Worm (Caenorhabditis elegans) whole organism, L4 larva: ENCODE results near the gene R08C7.5.

Experiments
- F37D6.2 ChIP-seq: sonication (generic microtip); optimal IDR thresholded peaks from 2 replicates; lab custom pipeline; 2016; ENCODE audit warnings: mild to moderate bottlenecking, missing genetic modification characterization, missing compliant biosample characterization
- F44E2.7 ChIP-seq: fragments of 200-800 bp; sonication (Bioruptor generic); IDR thresholded peaks from 2 replicates; pipeline ENCODE4 v2.1.2; 2022; ENCODE audit warnings: missing genetic modification characterization, missing compliant biosample characterization
- T26A8.4 ChIP-seq: fragments of 200-800 bp; sonication (Bioruptor generic); IDR thresholded peaks from 2 replicates; pipeline ENCODE4 v1.3.6; 2022; ENCODE audit warnings: missing genetic modification characterization, missing compliant biosample characterization
- Y105C5A.15 ChIP-seq: fragments of 200-800 bp; sonication (Bioruptor generic); IDR thresholded peaks from 2 replicates; pipeline ENCODE4 v1.3.6; 2022; ENCODE audit warnings: missing genetic modification characterization, missing compliant biosample characterization
- Y5F2A.4 ChIP-seq: fragments of 200-800 bp; sonication (Bioruptor generic); optimal IDR thresholded peaks from 2 replicates; lab custom pipeline; 2018; ENCODE audit warnings: mild to moderate bottlenecking, missing genetic modification characterization, missing compliant biosample characterization
- Y75B8A.6 ChIP-seq: fragments of 200-800 bp; sonication (Bioruptor generic); IDR thresholded peaks from 2 replicates; pipeline ENCODE4 v1.3.6; 2022; ENCODE audit warnings: missing genetic modification reagents, missing genetic modification characterization, missing compliant biosample characterization
- aha-1 ChIP-seq: fragments of 150-350 bp; peaks from one replicate; lab custom pipeline; 2014; ENCODE audit warnings: missing biosample characterization, missing genetic modification characterization
- aly-2 ChIP-seq: sonication (generic microtip); optimal IDR thresholded peaks from 2 replicates; lab custom pipeline; 2018; ENCODE audit warnings: missing biosample characterization, missing genetic modification characterization
- attf-4 ChIP-seq: sonication (generic microtip); optimal IDR thresholded peaks from 3 replicates; lab custom pipeline; 2017; ENCODE audit warnings: missing biosample characterization, missing genetic modification characterization
- ceh-82 ChIP-seq: sonication (generic microtip); optimal IDR thresholded peaks from 2 replicates; lab custom pipeline; 2017; ENCODE audit warnings: missing biosample characterization, missing genetic modification characterization
- cey-2 ChIP-seq: sonication (generic microtip); optimal IDR thresholded peaks from 3 replicates; lab custom pipeline; 2017; ENCODE audit warnings: missing genetic modification characterization, mild to moderate bottlenecking, missing compliant biosample characterization, antibody characterized with exemption, borderline replicate concordance; ENCODE audit not compliant: insufficient read depth
- daf-16 ChIP-seq, 3 experiments: sonication (generic microtip); optimal IDR thresholded peaks; 2 replicates each; lab custom pipeline; 2016 to 2017; ENCODE audit warnings: missing genetic modification characterization in 3 of 3, missing genetic modification reagents in 3 of 3, mild to moderate bottlenecking in 2 of 3, missing compliant biosample characterization in 2 of 3, missing biosample characterization in 1 of 3, moderate library complexity in 1 of 3
- daf-8 ChIP-seq: fragments of 200-800 bp; sonication (Bioruptor generic); IDR thresholded peaks from 2 replicates; pipeline ENCODE4 v1.3.6; 2022; ENCODE audit warnings: missing genetic modification characterization, missing compliant biosample characterization
- dmd-6 ChIP-seq: fragments of 200-800 bp; sonication (Bioruptor generic); IDR thresholded peaks from 2 replicates; pipeline ENCODE4 v1.3.6; 2022; ENCODE audit warnings: missing genetic modification reagents, missing genetic modification characterization, missing compliant biosample characterization
- dpl-1 ChIP-seq: fragments of 150-350 bp; optimal IDR thresholded peaks from 2 replicates; lab custom pipeline; 2014; ENCODE audit warnings: missing biosample characterization, missing genetic modification reagents, missing genetic modification characterization
- fkh-10 ChIP-seq: fragments of 150-350 bp; optimal IDR thresholded peaks from 2 replicates; lab custom pipeline; 2014; ENCODE audit warnings: missing biosample characterization, missing genetic modification reagents, missing genetic modification characterization
- hif-1 ChIP-seq, 2 experiments: sonication (generic microtip); optimal IDR thresholded peaks; 2 replicates each; lab custom pipeline; 2016 to 2017; ENCODE audit warnings: missing compliant biosample characterization in 2 of 2, missing genetic modification characterization in 2 of 2, missing genetic modification reagents in 2 of 2, missing genotype in 2 of 2, mild to moderate bottlenecking in 1 of 2
- hlh-11 ChIP-seq: fragments of 200-800 bp; sonication (Bioruptor generic); optimal IDR thresholded peaks from 2 replicates; lab custom pipeline; 2018; ENCODE audit warnings: mild to moderate bottlenecking, missing genetic modification characterization, missing compliant biosample characterization
- hlh-30 ChIP-seq: sonication (generic microtip); optimal IDR thresholded peaks from 2 replicates; lab custom pipeline; 2017; ENCODE audit warnings: antibody characterized with exemption, mild to moderate bottlenecking, missing genetic modification characterization, missing compliant biosample characterization; ENCODE audit not compliant: insufficient read depth
- hmg-1.1 ChIP-seq: fragments of 200-800 bp; sonication (Bioruptor generic); IDR thresholded peaks from 2 replicates; pipeline ENCODE4 v1.3.6; 2022; ENCODE audit warnings: missing genetic modification reagents, missing genetic modification characterization, missing compliant biosample characterization
- lim-7 ChIP-seq: fragments of 200-800 bp; sonication (Bioruptor generic); IDR thresholded peaks from 2 replicates; pipeline ENCODE4 v1.3.6; 2022; ENCODE audit warnings: missing genetic modification characterization, missing compliant biosample characterization
- lin-1 ChIP-seq: fragments of 200-800 bp; sonication (Bioruptor generic); IDR thresholded peaks from 2 replicates; pipeline ENCODE4 v1.3.6; 2022; ENCODE audit warnings: missing genetic modification reagents, missing genetic modification characterization, missing compliant biosample characterization
- lin-39 ChIP-seq: fragments of 150-350 bp; optimal IDR thresholded peaks from 2 replicates; lab custom pipeline; 2014; ENCODE audit warnings: missing biosample characterization, missing genetic modification reagents, missing genetic modification characterization
- lsy-2 ChIP-seq, 2 experiments: fragments of 150-350 bp in 1 of 2; sonication (generic microtip) in 1 of 2; optimal IDR thresholded peaks; 2 replicates each; lab custom pipeline; 2014 to 2017; ENCODE audit warnings: missing biosample characterization in 2 of 2, missing genetic modification characterization in 2 of 2
- madf-9 ChIP-seq: fragments of 200-800 bp; sonication (Bioruptor generic); conservative IDR thresholded peaks from 2 replicates; pipeline ENCODE4 v1.3.6; 2022; ENCODE audit warnings: missing genetic modification reagents, missing genetic modification characterization, missing compliant biosample characterization
- mdl-1 ChIP-seq, 2 experiments: fragments of 150-350 bp in 1 of 2; sonication (generic microtip) in 1 of 2; optimal IDR thresholded peaks; 2 replicates each; lab custom pipeline; 2014 to 2017; ENCODE audit warnings: missing biosample characterization in 2 of 2, missing genetic modification characterization in 2 of 2
- mdt-29 ChIP-seq: fragments of 200-800 bp; sonication (Bioruptor generic); IDR thresholded peaks from 2 replicates; pipeline ENCODE4 v1.3.6; 2022; ENCODE audit warnings: missing genetic modification reagents, missing genetic modification characterization, missing compliant biosample characterization
- mep-1 ChIP-seq: fragments of 150-350 bp; sonication (generic microtip); optimal IDR thresholded peaks from 3 replicates; lab custom pipeline; 2014; ENCODE audit warnings: missing biosample characterization, missing genetic modification characterization
- mxl-2 ChIP-seq: fragments of 200-800 bp; sonication (Bioruptor generic); conservative IDR thresholded peaks from 2 replicates; pipeline ENCODE4 v1.3.6; 2022; ENCODE audit warnings: missing genetic modification reagents, missing genetic modification characterization, missing compliant biosample characterization
- nhr-10 ChIP-seq: fragments of 150-350 bp; optimal IDR thresholded peaks from 2 replicates; lab custom pipeline; 2014; ENCODE audit warnings: missing biosample characterization, missing genetic modification characterization
- nhr-11 ChIP-seq: fragments of 150-350 bp; optimal IDR thresholded peaks from 2 replicates; lab custom pipeline; 2014; ENCODE audit warnings: missing biosample characterization, missing genetic modification characterization
- nhr-111 ChIP-seq: fragments of 200-800 bp; sonication (Bioruptor generic); optimal IDR thresholded peaks from 2 replicates; lab custom pipeline; 2018; ENCODE audit warnings: mild to moderate bottlenecking, missing genetic modification characterization, missing compliant biosample characterization
- nhr-28 ChIP-seq: fragments of 150-350 bp; optimal IDR thresholded peaks from 2 replicates; lab custom pipeline; 2014; ENCODE audit warnings: missing biosample characterization, missing genetic modification characterization
- nhr-48 ChIP-seq: sonication (generic microtip); optimal IDR thresholded peaks from 2 replicates; lab custom pipeline; 2016; ENCODE audit warnings: mild to moderate bottlenecking, missing genetic modification characterization, missing compliant biosample characterization
- nhr-76 ChIP-seq: fragments of 150-350 bp; optimal IDR thresholded peaks from 2 replicates; lab custom pipeline; 2014; ENCODE audit warnings: missing biosample characterization, missing genetic modification characterization
- nhr-77 ChIP-seq: fragments of 150-350 bp; optimal IDR thresholded peaks from 2 replicates; lab custom pipeline; 2014; ENCODE audit warnings: missing biosample characterization, missing genetic modification characterization
- pha-4 ChIP-seq, 2 experiments: fragments of 150-350 bp in 1 of 2; fragments of 200-800 bp in 1 of 2; sonication (Bioruptor generic) in 1 of 2; IDR thresholded peaks in 1 of 2; optimal IDR thresholded peaks in 1 of 2; 2 replicates each; pipeline versions ENCODE4 v1.3.6 to Lab custom; 2014 to 2022; ENCODE audit warnings: missing genetic modification characterization in 2 of 2, missing genetic modification reagents in 2 of 2, missing biosample characterization in 1 of 2, missing compliant biosample characterization in 1 of 2
- pqm-1 ChIP-seq: sonication (generic microtip); optimal IDR thresholded peaks from 2 replicates; lab custom pipeline; 2017; ENCODE audit warnings: missing biosample characterization, missing genetic modification characterization
- set-16 ChIP-seq: fragments of 200-800 bp; sonication (Bioruptor generic); IDR thresholded peaks from 2 replicates; pipeline ENCODE4 v1.3.6; 2022; ENCODE audit warnings: missing genetic modification reagents, missing genetic modification characterization, missing compliant biosample characterization
- snpc-4 ChIP-seq: fragments of 150-350 bp; optimal IDR thresholded peaks from 2 replicates; lab custom pipeline; 2014; ENCODE audit warnings: missing biosample characterization, missing genetic modification characterization
- spr-1 ChIP-seq: sonication (generic microtip); optimal IDR thresholded peaks from 2 replicates; lab custom pipeline; 2016; ENCODE audit warnings: mild to moderate bottlenecking, missing genetic modification characterization, missing compliant biosample characterization
- tag-97 ChIP-seq: fragments of 200-800 bp; sonication (Bioruptor generic); IDR thresholded peaks from 2 replicates; pipeline ENCODE4 v1.3.6; 2022; ENCODE audit warnings: missing genetic modification characterization, missing compliant biosample characterization
- unc-130 ChIP-seq: sonication (generic microtip); optimal IDR thresholded peaks from 2 replicates; lab custom pipeline; 2016; ENCODE audit warnings: missing genetic modification reagents, missing genetic modification characterization, missing compliant biosample characterization
- unc-39 ChIP-seq: sonication (generic microtip); optimal IDR thresholded peaks from 2 replicates; lab custom pipeline; 2017; ENCODE audit warnings: missing biosample characterization, missing genetic modification characterization
- zag-1 ChIP-seq: fragments of 150-350 bp; optimal IDR thresholded peaks from 2 replicates; lab custom pipeline; 2014; ENCODE audit warnings: missing biosample characterization, missing genetic modification characterization
- zip-11 ChIP-seq: fragments of 200-800 bp; sonication (Bioruptor generic); IDR thresholded peaks from 2 replicates; pipeline ENCODE4 v1.3.6; 2022; ENCODE audit warnings: missing genetic modification characterization, missing compliant biosample characterization
- zip-2 ChIP-seq: fragments of 150-350 bp; optimal IDR thresholded peaks from 2 replicates; lab custom pipeline; 2014; ENCODE audit warnings: missing biosample characterization, missing genetic modification characterization
- ztf-11 ChIP-seq: fragments of 150-350 bp; optimal IDR thresholded peaks from 2 replicates; lab custom pipeline; 2014; ENCODE audit warnings: missing biosample characterization, missing genetic modification characterization
- ztf-7 ChIP-seq: fragments of 150-350 bp; optimal IDR thresholded peaks from 2 replicates; lab custom pipeline; 2014; ENCODE audit warnings: missing biosample characterization, missing genetic modification characterization

The R08C7.5 gene

DNA sequence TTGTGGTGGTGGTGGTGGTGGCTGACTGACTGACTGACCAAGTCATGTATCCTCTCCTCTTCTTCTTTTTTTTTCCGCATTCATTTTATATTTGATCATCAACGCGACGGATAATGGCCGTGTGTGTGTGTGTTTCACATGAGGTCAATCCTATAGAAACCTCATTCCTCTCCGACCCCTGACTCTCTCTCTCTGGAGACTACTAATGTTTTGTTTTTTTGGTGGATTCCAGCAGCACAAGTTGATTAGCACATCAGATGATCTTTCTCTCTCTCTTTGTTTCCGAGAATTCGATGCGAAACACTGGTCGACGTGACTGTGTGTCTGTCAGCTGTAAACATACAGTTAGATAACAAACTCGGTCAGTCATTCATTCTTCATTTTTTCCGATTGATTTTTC, 24.9 kb upstream of the R08C7.5 start, which contains the start of gene Y24D9A.7 (continued):
- TF ChIP-seq hlh-11 (tag; lab: Kevin White, UChicago): peak; percentile 42
- TF ChIP-seq hif-1 (tag; optimal IDR thresholded peaks at IDR 0.05; lab: Kevin White, UChicago): peak in 1 of 2 experiments; percentile 2
- no peak for TF ChIP-seq mdl-1 (tag; optimal IDR thresholded peaks at IDR 0.05; lab: Kevin White, UChicago)
- no peak for TF ChIP-seq spr-1 (tag; lab: Kevin White, UChicago)
- TF ChIP-seq unc-39: no peak
- TF ChIP-seq hmg-1.1 (GFP tag; lab: Robert Waterston, UW): no peak
- no peak for TF ChIP-seq nhr-76 (tag; lab: Kevin White, UChicago)
- peak in 1 of 2 experiments; percentile 18 for TF ChIP-seq daf-16 (GFP tag; optimal IDR thresholded peaks at IDR 0.05; lab: Kevin White, UChicago)
- TF ChIP-seq daf-16 (tag; optimal IDR thresholded peaks at IDR 0.05; lab: Kevin White, UChicago): peak; percentile 83
- no peak for TF ChIP-seq nhr-10 (tag; lab: Kevin White, UChicago)
- TF ChIP-seq nhr-48 (tag; lab: Kevin White, UChicago): no peak
- TF ChIP-seq aly-2 (tag; lab: Kevin White, UChicago): no peak
- TF ChIP-seq tag-97: no peak
- TF ChIP-seq set-16 (GFP tag; lab: Robert Waterston, UW): no peak
- TF ChIP-seq Y5F2A.4 (GFP tag; lab: Kevin White, UChicago): no peak
- no peak for TF ChIP-seq lim-7
- no peak for TF ChIP-seq dpl-1 (GFP tag; lab: Kevin White, UChicago)
- no peak for TF ChIP-seq pha-4 (GFP tag; IDR thresholded peaks at IDR 0.05; lab: Robert Waterston, UW)
- TF ChIP-seq pha-4 (tag; optimal IDR thresholded peaks at IDR 0.05; lab: Kevin White, UChicago): no peak
- TF ChIP-seq madf-9 (GFP tag; lab: Robert Waterston, UW): no peak
- TF ChIP-seq ztf-11 (tag; lab: Kevin White, UChicago): no peak
- TF ChIP-seq F37D6.2 (tag; lab: Kevin White, UChicago): no peak
- no peak for TF ChIP-seq zag-1
- no peak for TF ChIP-seq lin-1 (GFP tag; lab: Robert Waterston, UW)
- peak; percentile 58 for TF ChIP-seq dmd-6
- TF ChIP-seq zip-2 (tag; lab: Kevin White, UChicago): no peak
- no peak for TF ChIP-seq ceh-82
- TF ChIP-seq lin-39 (tag; lab: Kevin White, UChicago): no peak
- peak; percentile 56 for TF ChIP-seq nhr-28 (tag; lab: Kevin White, UChicago)
- no peak for TF ChIP-seq F44E2.7 (GFP tag; lab: Robert Waterston, UW)
- no peak for TF ChIP-seq unc-130
- TF ChIP-seq pqm-1 (tag; lab: Kevin White, UChicago): no peak
- no peak for TF ChIP-seq mxl-2 (GFP tag; lab: Robert Waterston, UW)
- TF ChIP-seq snpc-4 (tag; lab: Kevin White, UChicago): no peak

DNA sequence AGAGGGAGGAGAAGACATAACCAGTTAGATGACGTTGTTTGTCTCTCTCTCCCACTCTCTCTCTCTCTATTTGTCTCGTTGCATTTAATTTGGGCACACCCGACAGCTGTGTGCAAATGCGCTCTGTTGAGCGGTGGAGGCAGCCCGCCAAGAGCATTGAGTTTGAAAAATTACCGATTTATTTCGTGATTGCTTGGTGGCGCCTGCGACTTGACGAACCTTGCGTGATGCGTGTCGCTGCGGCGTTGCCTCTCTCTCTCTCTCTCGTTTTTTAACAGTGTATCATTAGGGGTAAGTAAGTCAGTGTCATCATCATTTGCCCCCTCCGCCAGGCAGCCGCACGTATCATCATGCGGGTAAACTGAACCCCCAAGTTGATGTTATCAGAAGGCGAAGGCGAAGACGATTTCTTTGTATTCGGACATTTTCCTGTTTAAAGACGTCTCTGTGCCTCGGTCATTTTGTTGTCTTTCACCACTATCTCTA, 23.9 kb upstream of the R08C7.5 start:
- TF ChIP-seq ztf-7 (tag; lab: Kevin White, UChicago) (no peak), lim-7 (no peak), zip-11 (no peak), fkh-10 (GFP tag; lab: Kevin White, UChicago) (peak; percentile 39), daf-8 (GFP tag; lab: Robert Waterston, UW) (no peak), lin-39 (tag; lab: Kevin White, UChicago) (no peak), unc-130 (no peak), nhr-48 (tag; lab: Kevin White, UChicago) (peak; percentile 59), hif-1 (tag; optimal IDR thresholded peaks at IDR 0.05; lab: Kevin White, UChicago) (peak in 1 of 2 experiments; percentile 73), attf-4 (tag; lab: Kevin White, UChicago) (no peak), hlh-11 (tag; lab: Kevin White, UChicago) (peak; percentile 90), nhr-10 (tag; lab: Kevin White, UChicago) (no peak), unc-39 (no peak), aha-1 (tag; lab: Kevin White, UChicago) (peak; percentile 96), hlh-30 (tag; lab: Kevin White, UChicago) (peak; percentile 86), Y75B8A.6 (no peak), T26A8.4 (GFP tag; lab: Robert Waterston, UW) (no peak), nhr-77 (tag; lab: Kevin White, UChicago) (no peak), Y105C5A.15 (no peak), mdt-29 (GFP tag; lab: Robert Waterston, UW) (no peak), lsy-2 (tag; optimal IDR thresholded peaks at IDR 0.05; lab: Kevin White, UChicago) (peak; percentile 54 to 67), set-16 (GFP tag; lab: Robert Waterston, UW) (peak; percentile 53), nhr-11 (tag; lab: Kevin White, UChicago) (peak; percentile 42), tag-97 (no peak), pha-4 (GFP tag; IDR thresholded peaks at IDR 0.05; lab: Robert Waterston, UW) (no peak), pha-4 (tag; optimal IDR thresholded peaks at IDR 0.05; lab: Kevin White, UChicago) (no peak), Y5F2A.4 (GFP tag; lab: Kevin White, UChicago) (no peak), cey-2 (tag; lab: Kevin White, UChicago) (no peak), nhr-111 (GFP tag; lab: Kevin White, UChicago) (no peak), mep-1 (tag; lab: Kevin White, UChicago) (peak; percentile 84)
